Fruit fly (Drosophila melanogaster) whole organism, embryonic: ENCODE data around the gene CG18649.
A peak's percentile ranks its signal among the peaks of the same experiment; 100 is the strongest.

Source experiments
- Bgb ChIP-seq: fragments of 200-800 bp; sonication (Bioruptor generic); IDR thresholded peaks from 2 replicates; pipeline ENCODE4 v1.3.6; 2022; ENCODE audit warnings: missing biosample characterization, missing genetic modification characterization; ENCODE audit not compliant: partially characterized antibody
- CG10321 ChIP-seq: fragments of 200-800 bp; sonication (Bioruptor generic); IDR thresholded peaks from 2 replicates; pipeline ENCODE4 v1.3.6; 2022; ENCODE audit warnings: missing biosample characterization, missing genetic modification characterization
- CG10654 ChIP-seq: fragments of 200-800 bp; sonication (Bioruptor generic); optimal IDR thresholded peaks from 2 replicates; lab custom pipeline; 2016; ENCODE audit warnings: missing biosample characterization, missing genetic modification characterization
- CG11093 ChIP-seq: fragments of 200-800 bp; sonication (Bioruptor generic); IDR thresholded peaks from 3 replicates; pipeline ENCODE4 v1.3.6; 2022; ENCODE audit warnings: missing biosample characterization, missing genetic modification characterization
- CG11504 ChIP-seq: fragments of 200-800 bp; sonication (Bioruptor generic); optimal IDR thresholded peaks from 3 replicates; lab custom pipeline; 2019; ENCODE audit warnings: missing biosample characterization, mild to moderate bottlenecking, missing genetic modification characterization, moderate library complexity
- CG13624 ChIP-seq: fragments of 200-800 bp; sonication (Bioruptor generic); optimal IDR thresholded peaks from 2 replicates; lab custom pipeline; 2016; ENCODE audit warnings: missing biosample characterization, missing genetic modification characterization
- CG14014 ChIP-seq: fragments of 200-800 bp; sonication (Bioruptor generic); IDR thresholded peaks from 2 replicates; pipeline ENCODE4 v1.3.6; 2022; ENCODE audit warnings: missing biosample characterization, missing genetic modification characterization
- CG17361 ChIP-seq: fragments of 200-800 bp; sonication (Bioruptor generic); IDR thresholded peaks from 3 replicates; pipeline ENCODE4 v1.3.6; 2022; ENCODE audit warnings: missing biosample characterization, missing genetic modification characterization
- CG17568 ChIP-seq: fragments of 200-800 bp; sonication (Bioruptor generic); optimal IDR thresholded peaks from 2 replicates; lab custom pipeline; 2018; ENCODE audit warnings: missing biosample characterization, mild to moderate bottlenecking, missing genetic modification characterization, moderate library complexity
- CG17802 ChIP-seq: fragments of 200-800 bp; sonication (Bioruptor generic); optimal IDR thresholded peaks from 2 replicates; lab custom pipeline; 2018; ENCODE audit warnings: missing biosample characterization, mild to moderate bottlenecking, missing genetic modification characterization, moderate library complexity
- CG2678 ChIP-seq: fragments of 200-800 bp; sonication (Bioruptor generic); optimal IDR thresholded peaks from 3 replicates; lab custom pipeline; 2019; ENCODE audit warnings: missing biosample characterization, mild to moderate bottlenecking, missing genetic modification characterization, moderate library complexity
- CG30403 ChIP-seq: fragments of 200-800 bp; sonication (Bioruptor generic); optimal IDR thresholded peaks from 3 replicates; lab custom pipeline; 2016; ENCODE audit warnings: missing biosample characterization, missing genetic modification characterization
- CG31365 ChIP-seq: fragments of 200-800 bp; sonication (Bioruptor generic); optimal IDR thresholded peaks from 2 replicates; lab custom pipeline; 2018; ENCODE audit warnings: missing biosample characterization, mild to moderate bottlenecking, missing genetic modification characterization
- CG3163 ChIP-seq: fragments of 200-800 bp; sonication (Bioruptor generic); optimal IDR thresholded peaks from 3 replicates; lab custom pipeline; 2016; ENCODE audit warnings: missing biosample characterization, missing genetic modification characterization
- CG3281 ChIP-seq: fragments of 200-800 bp; sonication (Bioruptor generic); optimal IDR thresholded peaks from 3 replicates; lab custom pipeline; 2017; ENCODE audit warnings: missing biosample characterization, mild to moderate bottlenecking, missing genetic modification characterization
- CG8359 ChIP-seq: fragments of 200-800 bp; sonication (Bioruptor generic); optimal IDR thresholded peaks from 2 replicates; lab custom pipeline; 2017; ENCODE audit warnings: missing biosample characterization, mild to moderate bottlenecking, missing genetic modification characterization, borderline replicate concordance
- CG8765 ChIP-seq: fragments of 200-800 bp; sonication (Bioruptor generic); IDR thresholded peaks from 2 replicates; pipeline ENCODE4 v1.3.6; 2022; ENCODE audit warnings: missing biosample characterization, missing genetic modification characterization
- Dp ChIP-seq: fragments of 200-800 bp; sonication (Bioruptor generic); optimal IDR thresholded peaks from 2 replicates; lab custom pipeline; 2018; ENCODE audit warnings: missing biosample characterization, mild to moderate bottlenecking, missing genetic modification characterization, moderate library complexity
- Med ChIP-seq: fragments of 200-800 bp; sonication (Bioruptor generic); peaks from one replicate; lab custom pipeline; 2016; ENCODE audit warnings: missing biosample characterization, missing genetic modification characterization, mild to moderate bottlenecking, inconsistent platforms, moderate library complexity
- Myb ChIP-seq: fragments of 200-800 bp; sonication (Bioruptor generic); optimal IDR thresholded peaks from 2 replicates; lab custom pipeline; 2016; ENCODE audit warnings: missing biosample characterization, missing genetic modification characterization
- Nf-YA ChIP-seq: fragments of 200-800 bp; sonication (Bioruptor generic); IDR thresholded peaks from 2 replicates; pipeline ENCODE4 v1.3.6; 2022; ENCODE audit warnings: missing biosample characterization, missing genetic modification characterization
- Opbp ChIP-seq: fragments of 200-800 bp; sonication (Bioruptor generic); IDR thresholded peaks from 3 replicates; pipeline ENCODE4 v1.3.6; 2022; ENCODE audit warnings: missing biosample characterization, missing genetic modification characterization; ENCODE audit not compliant: partially characterized antibody
- Pdp1 ChIP-seq, 2 experiments: fragments of 200-800 bp; sonication (Bioruptor generic); optimal IDR thresholded peaks; 3 replicates each; lab custom pipeline; 2016; ENCODE audit warnings: missing biosample characterization in 2 of 2, missing genetic modification characterization in 2 of 2, mild to moderate bottlenecking in 1 of 2, moderate library complexity in 1 of 2
- Ptx1 ChIP-seq: fragments of 200-800 bp; sonication (Bioruptor generic); IDR thresholded peaks from 2 replicates; pipeline ENCODE4 v1.3.6; 2022; ENCODE audit warnings: missing biosample characterization, missing genetic modification characterization
- Scr ChIP-seq: fragments of 200-800 bp; sonication (Bioruptor generic); IDR thresholded peaks from 2 replicates; pipeline ENCODE4 v1.3.6; 2022; ENCODE audit warnings: missing biosample characterization, missing genetic modification characterization; ENCODE audit not compliant: partially characterized antibody
- Sin3A ChIP-seq: fragments of >200 bp; optimal IDR thresholded peaks from 2 replicates; lab custom pipeline; 2018
- Trl ChIP-seq, 3 experiments: fragments of >200 bp in 2 of 3; fragments of 200-800 bp in 1 of 3; sonication (Bioruptor generic) in 1 of 3; optimal IDR thresholded peaks; 2 replicates in 1 of 3; 3 replicates in 2 of 3; lab custom pipeline; 2016 to 2017; ENCODE audit warnings: missing biosample characterization in 1 of 3, missing genetic modification characterization in 1 of 3
- amos ChIP-seq: fragments of 200-800 bp; sonication (Bioruptor generic); IDR thresholded peaks from 2 replicates; pipeline ENCODE4 v1.3.6; 2022; ENCODE audit warnings: missing biosample characterization, missing genetic modification characterization; ENCODE audit not compliant: partially characterized antibody
- bbx ChIP-seq: fragments of 200-800 bp; sonication (Bioruptor generic); IDR thresholded peaks from 2 replicates; pipeline ENCODE4 v1.3.6; 2022; ENCODE audit warnings: missing biosample characterization, missing genetic modification characterization; ENCODE audit not compliant: partially characterized antibody
- eve ChIP-seq, 2 experiments: fragments of >200 bp; optimal IDR thresholded peaks; 2 replicates each; lab custom pipeline; 2017; ENCODE audit warnings: missing biosample characterization in 2 of 2, missing genetic modification characterization in 2 of 2
- ewg ChIP-seq: fragments of 200-800 bp; sonication (Bioruptor generic); optimal IDR thresholded peaks from 3 replicates; lab custom pipeline; 2017; ENCODE audit warnings: mild to moderate bottlenecking, missing biosample characterization, missing genetic modification reagents, missing genetic modification characterization
- gcm ChIP-seq: fragments of 200-800 bp; sonication (Bioruptor generic); optimal IDR thresholded peaks from 2 replicates; lab custom pipeline; 2019; ENCODE audit warnings: missing biosample characterization, mild to moderate bottlenecking, missing genetic modification characterization, moderate library complexity
- grau ChIP-seq: fragments of 200-800 bp; optimal IDR thresholded peaks from 3 replicates; lab custom pipeline; 2019; ENCODE audit warnings: missing biosample characterization, mild to moderate bottlenecking, missing genetic modification characterization, moderate library complexity
- kni ChIP-seq: fragments of 200-800 bp; sonication (Bioruptor generic); optimal IDR thresholded peaks from 3 replicates; lab custom pipeline; 2017; ENCODE audit warnings: mild to moderate bottlenecking, missing biosample characterization, missing genetic modification reagents, missing genetic modification characterization
- odd ChIP-seq: fragments of 200-800 bp; sonication (Bioruptor generic); optimal IDR thresholded peaks from 2 replicates; lab custom pipeline; 2017; ENCODE audit warnings: missing biosample characterization, mild to moderate bottlenecking, missing genetic modification characterization
- otp ChIP-seq: fragments of 200-800 bp; sonication (Bioruptor generic); IDR thresholded peaks from 3 replicates; pipeline ENCODE4, ENCODE4 v1.3.6; 2022; ENCODE audit warnings: missing biosample characterization, missing genetic modification characterization
- pho ChIP-seq: fragments of 200-800 bp; sonication (Bioruptor generic); optimal IDR thresholded peaks from 2 replicates; lab custom pipeline; 2016; ENCODE audit warnings: missing biosample characterization, missing genetic modification characterization
- stwl ChIP-seq: fragments of 200-800 bp; sonication (Bioruptor generic); optimal IDR thresholded peaks from 3 replicates; lab custom pipeline; 2018; ENCODE audit warnings: missing biosample characterization, mild to moderate bottlenecking, missing genetic modification characterization, moderate library complexity

The CG18649 gene

dm6 chr3L:15079278-15079677 lies 25.3 kb upstream of the CG18649 start (continued):
- TF ChIP-seq CG14014 (GFP tag; lab: Robert Waterston, UW) (peak; percentile 24; the same call in 1 of the 2 replicates), CG8765 (no peak), Opbp (GFP tag; lab: Robert Waterston, UW) (0 out of 3 replicates have a peak, but pooled peaks have one; percentile 39), CG17568 (GFP tag; lab: Kevin White, UChicago) (no peak), pho (no peak), amos (peak; percentile 47; the same call in 1 of the 2 replicates), eve (GFP tag; optimal IDR thresholded peaks at IDR 0.05; lab: Kevin White, UChicago) (no peak), kni (no peak), CG3281 (GFP tag; lab: Kevin White, UChicago) (peak; percentile 39), CG13624 (peak; percentile 25), CG17361 (GFP tag; lab: Robert Waterston, UW) (0 out of 3 replicates have a peak, but pooled peaks have one; percentile 8), Nf-YA (GFP tag; lab: Robert Waterston, UW) (no peak), CG17802 (tag; lab: Kevin White, UChicago) (no peak), CG3163 (GFP tag; lab: Kevin White, UChicago) (peak; percentile 87), Dp (GFP tag; lab: Kevin White, UChicago) (peak; percentile 3), Scr (GFP tag; lab: Robert Waterston, UW) (peak; percentile 15; the same call in 1 of the 2 replicates), CG11504 (tag; lab: Kevin White, UChicago) (peak; percentile 54), CG31365 (tag; lab: Kevin White, UChicago) (peak; percentile 97), Myb (GFP tag; lab: Kevin White, UChicago) (peak; percentile 86), Bgb (GFP tag; lab: Robert Waterston, UW) (peak; percentile 45; the same call in 1 of the 2 replicates), CG2678 (tag; lab: Kevin White, UChicago) (no peak), Med (GFP tag; lab: Kevin White, UChicago) (peak; percentile 65), Trl (optimal IDR thresholded peaks at IDR 0.05; lab: Kevin White, UChicago) (peak; percentile 91 to 93), Trl (GFP tag; optimal IDR thresholded peaks at IDR 0.05; lab: Kevin White, UChicago) (peak; percentile 61), CG30403 (GFP tag; lab: Kevin White, UChicago) (no peak), bbx (GFP tag; lab: Robert Waterston, UW) (peak; percentile 42), stwl (tag; lab: Kevin White, UChicago) (peak; percentile 33)

- TF ChIP-seq CG11093 (GFP tag; lab: Robert Waterston, UW), result no peak
- no peak for TF ChIP-seq CG10654 (GFP tag; lab: Kevin White, UChicago)
- no peak for TF ChIP-seq grau (tag; lab: Kevin White, UChicago)
- TF ChIP-seq Sin3A, result no peak
- TF ChIP-seq otp (GFP tag; lab: Robert Waterston, UW), result no peak
- TF ChIP-seq CG8359 (GFP tag; lab: Kevin White, UChicago), result no peak
- no peak for TF ChIP-seq ewg (GFP tag; lab: Kevin White, UChicago)
- no peak for TF ChIP-seq Ptx1 (GFP tag; lab: Robert Waterston, UW)
- TF ChIP-seq CG10321, result no peak
- TF ChIP-seq odd, result no peak
Observed at dm6 chr3L:15078347-15078746, 24.4 kb upstream of the CG18649 start, which contains the start of gene Or71a. Gene Or71a, minus strand, starts transcription at chr3L:15078447.

DNA sequence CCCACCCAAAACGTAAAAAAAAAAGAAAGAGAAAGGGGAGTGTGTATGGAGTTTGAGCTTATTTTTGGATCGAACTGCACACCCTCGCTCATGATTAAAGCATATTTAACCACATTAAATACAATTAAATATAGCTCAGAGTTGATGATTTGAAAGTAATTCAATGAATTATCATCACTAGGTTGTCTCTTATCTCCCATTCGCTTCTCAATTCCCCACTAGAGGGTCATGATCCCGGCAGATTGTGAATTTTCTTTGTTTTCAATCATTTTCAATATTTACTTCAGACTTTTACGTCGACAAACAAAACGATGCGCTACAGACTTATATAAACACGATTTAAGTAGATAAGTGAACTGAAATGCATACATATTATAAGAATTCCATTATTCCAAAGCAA lies 22.4 kb upstream of the CG18649 start:
- TF ChIP-seq gcm (GFP tag; lab: Kevin White, UChicago), result no peak
- peak in 1 of 2 experiments; percentile 19 for TF ChIP-seq Pdp1 (GFP tag; optimal IDR thresholded peaks at IDR 0.05; lab: Kevin White, UChicago)
